Fruit fly (Drosophila melanogaster): Measurements from ENCODE around the gene Cbp80.
A peak's percentile ranks its signal among the peaks of the same experiment; 100 is the strongest.

Cbp80 gene

dm6 chrX:4666650-4667360, 17.0 kb downstream of the Cbp80 start, which contains the start of gene CG3009 (continued):
- TF ChIP-seq CG10654 (GFP tag; optimal IDR thresholded peaks at IDR 0.05) = peak; percentile 96
- TF ChIP-seq cwo (GFP tag; optimal IDR thresholded peaks at IDR 0.05) = peak; percentile 96
- peak; percentile 94 for TF ChIP-seq CG7357 (GFP tag; IDR thresholded peaks at IDR 0.05)
- TF ChIP-seq H2.0 (GFP tag; IDR thresholded peaks at IDR 0.05) = peak; percentile 96
- TF ChIP-seq caup (GFP tag; optimal IDR thresholded peaks at IDR 0.05; ENCODE audit: severe bottlenecking) = peak; percentile 98
- peak; percentile 99 for TF ChIP-seq CG32532 (GFP tag; IDR thresholded peaks at IDR 0.05)
- TF ChIP-seq jumu (GFP tag; optimal IDR thresholded peaks at IDR 0.05) = peak; percentile 98
- TF ChIP-seq otp (GFP tag; IDR thresholded peaks at IDR 0.05) = peak; percentile 95
- TF ChIP-seq zen2 (GFP tag; IDR thresholded peaks at IDR 0.05; ENCODE audit: partially characterized antibody) = no peak
- TF ChIP-seq ab (GFP tag; optimal IDR thresholded peaks at IDR 0.05) = peak; percentile 87
- TF ChIP-seq CG3995 (GFP tag; optimal IDR thresholded peaks at IDR 0.05) = peak; percentile 79
- peak; percentile 95 for TF ChIP-seq CG4730 (GFP tag; IDR thresholded peaks at IDR 0.05)
- peak; percentile 98 for TF ChIP-seq CG13296 (GFP tag; optimal IDR thresholded peaks at IDR 0.05)
- peak; percentile 98 for TF ChIP-seq HLH54F (GFP tag; optimal IDR thresholded peaks at IDR 0.05)
- TF ChIP-seq hth (optimal IDR thresholded peaks at IDR 0.05) = no peak
- peak; percentile 97 for TF ChIP-seq sisA (GFP tag; IDR thresholded peaks at IDR 0.05)
- TF ChIP-seq yki (optimal IDR thresholded peaks at IDR 0.05) = no peak
- peak; percentile 97 for TF ChIP-seq Awh (GFP tag; IDR thresholded peaks at IDR 0.05)
- TF ChIP-seq Nf-YA (GFP tag; IDR thresholded peaks at IDR 0.05) = peak; percentile 95
- peak; percentile 95 for TF ChIP-seq CG16779 (GFP tag; IDR thresholded peaks at IDR 0.05)
- peak; percentile 95 for TF ChIP-seq CG17328 (GFP tag; IDR thresholded peaks at IDR 0.05)
- TF ChIP-seq ase (GFP tag; IDR thresholded peaks at IDR 0.05) = peak; percentile 96
- peak; percentile 94 for TF ChIP-seq Adf1 (GFP tag; IDR thresholded peaks at IDR 0.05)
- TF ChIP-seq lmd (GFP tag; IDR thresholded peaks at IDR 0.05) = peak; percentile 99
- TF ChIP-seq CTCF (GFP tag; optimal IDR thresholded peaks at IDR 0.05) = peak; percentile 78
- TF ChIP-seq fd96Cb (tag; optimal IDR thresholded peaks at IDR 0.05) = peak; percentile 95
- peak; percentile 96 for TF ChIP-seq CG13894 (tag; optimal IDR thresholded peaks at IDR 0.05)
- peak; percentile 96 for TF ChIP-seq CG6175 (GFP tag; IDR thresholded peaks at IDR 0.05)
- TF ChIP-seq CG43689 (GFP tag; IDR thresholded peaks at IDR 0.05) = peak; percentile 94
- TF ChIP-seq Dek (tag; optimal IDR thresholded peaks at IDR 0.05) = peak; percentile 96
- TF ChIP-seq fd64A (GFP tag; optimal IDR thresholded peaks at IDR 0.05) = peak; percentile 92
- peak; percentile 96 for TF ChIP-seq nau (GFP tag; optimal IDR thresholded peaks at IDR 0.05)
- peak; percentile 98 for TF ChIP-seq seq (GFP tag; IDR thresholded peaks at IDR 0.05)
- TF ChIP-seq Sin3A (optimal IDR thresholded peaks at IDR 0.05) = no peak
- no peak for TF ChIP-seq D (optimal IDR thresholded peaks at IDR 0.05)
- TF ChIP-seq D (GFP tag; optimal IDR thresholded peaks at IDR 0.05) = peak; percentile 91
- peak; percentile 98 for TF ChIP-seq CG8944 (GFP tag; optimal IDR thresholded peaks at IDR 0.05)
- TF ChIP-seq CG13287 (GFP tag; IDR thresholded peaks at IDR 0.05; ENCODE audit: partially characterized antibody) = peak; percentile 54; the same call in 1 of the 2 replicates
- TF ChIP-seq z (GFP tag; IDR thresholded peaks at IDR 0.05) = peak; percentile 77
- TF ChIP-seq NfI (GFP tag; optimal IDR thresholded peaks at IDR 0.05) = peak; percentile 98
- TF ChIP-seq gce (GFP tag; IDR thresholded peaks at IDR 0.05) = peak; percentile 95
- TF ChIP-seq Nf-YC (tag; optimal IDR thresholded peaks at IDR 0.05) = peak; percentile 92
- TF ChIP-seq da (GFP tag; optimal IDR thresholded peaks at IDR 0.05) = peak; percentile 93
- peak; percentile 97 for TF ChIP-seq esg (GFP tag; conservative IDR thresholded peaks at IDR 0.05)
- peak; percentile 92 for TF ChIP-seq salm (tag; optimal IDR thresholded peaks at IDR 0.05)
- TF ChIP-seq HLH4C (GFP tag; IDR thresholded peaks at IDR 0.05; ENCODE audit: partially characterized antibody) = peak; percentile 36; the same call in 1 of the 3 replicates
- TF ChIP-seq odd (GFP tag; optimal IDR thresholded peaks at IDR 0.05) = peak; percentile 97
- peak; percentile 94 for TF ChIP-seq slou (GFP tag; optimal IDR thresholded peaks at IDR 0.05)
- TF ChIP-seq al (GFP tag; IDR thresholded peaks at IDR 0.05) = peak; percentile 97
- peak; percentile 97 for TF ChIP-seq unpg (GFP tag; optimal IDR thresholded peaks at IDR 0.05)
- TF ChIP-seq CG31224 (GFP tag; IDR thresholded peaks at IDR 0.05) = peak; percentile 95
- TF ChIP-seq btn (GFP tag; optimal IDR thresholded peaks at IDR 0.05) = peak; percentile 95
